Fruit fly (Drosophila melanogaster): ENCODE measurements around the gene CG3557.

Gene CG3557

DNA sequence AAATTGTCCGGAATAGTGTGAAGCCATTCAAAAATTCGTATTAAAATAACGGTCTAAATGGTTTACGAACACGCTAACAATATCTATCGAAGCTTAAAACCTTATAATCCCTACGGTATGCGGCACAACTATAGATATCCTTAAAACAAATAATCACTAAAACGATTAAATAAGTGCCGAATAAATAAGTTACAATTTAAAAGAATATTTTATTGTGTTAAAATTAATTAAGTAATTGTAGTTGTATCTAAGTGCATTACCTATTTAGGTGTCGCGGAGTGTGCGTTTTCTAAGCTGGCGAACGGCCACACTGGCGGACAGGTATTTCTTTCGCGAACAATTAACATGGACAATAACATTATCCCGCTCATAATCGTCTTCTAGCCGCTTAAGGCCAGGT lies 4.8 kb downstream of the CG3557 start, which contains the start of gene Eogt (continued):
- TF ChIP-seq Eip74EF (GFP tag; optimal IDR thresholded peaks at IDR 0.05) (peak in 1 of 2 experiments; percentile 72), CG9876 (GFP tag; optimal IDR thresholded peaks at IDR 0.05) (no peak), CG34376 (GFP tag; optimal IDR thresholded peaks at IDR 0.05) (peak; percentile 56), chn (GFP tag; optimal IDR thresholded peaks at IDR 0.05) (peak; percentile 86), TFAM (GFP tag; optimal IDR thresholded peaks at IDR 0.05) (peak; percentile 41), CG9215 (GFP tag; IDR thresholded peaks at IDR 0.05) (peak; percentile 91), Atf-2 (GFP tag; optimal IDR thresholded peaks at IDR 0.05) (peak; percentile 65), Dll (GFP tag; IDR thresholded peaks at IDR 0.05; ENCODE audit: partially characterized antibody) (no peak), wdn (GFP tag; IDR thresholded peaks at IDR 0.05) (peak; percentile 93), CG8359 (GFP tag; optimal IDR thresholded peaks at IDR 0.05; ENCODE audit: borderline replicate concordance) (no peak), CG3407 (GFP tag; optimal IDR thresholded peaks at IDR 0.05) (peak; percentile 86), MBD-R2 (GFP tag; IDR thresholded peaks at IDR 0.05) (peak; percentile 95), CG33557 (GFP tag; optimal IDR thresholded peaks at IDR 0.05) (peak; percentile 92), CG12942 (GFP tag; optimal IDR thresholded peaks at IDR 0.05) (peak; percentile 93), psq (GFP tag; optimal IDR thresholded peaks at IDR 0.05) (peak; percentile 77), caup (GFP tag; optimal IDR thresholded peaks at IDR 0.05; ENCODE audit: severe bottlenecking) (peak; percentile 83), CG4820 (GFP tag; optimal IDR thresholded peaks at IDR 0.05) (peak; percentile 91), Tbp (GFP tag; optimal IDR thresholded peaks at IDR 0.05) (no peak), vnd (GFP tag; IDR thresholded peaks at IDR 0.05; ENCODE audit: partially characterized antibody) (no peak), Fer2 (tag; optimal IDR thresholded peaks at IDR 0.05) (peak; percentile 85), CG11504 (tag; optimal IDR thresholded peaks at IDR 0.05) (peak; percentile 92), dysf (GFP tag; IDR thresholded peaks at IDR 0.05) (peak; percentile 98), hkb (optimal IDR thresholded peaks at IDR 0.05) (no peak), hkb (GFP tag; IDR thresholded peaks at IDR 0.05) (peak; percentile 96), Hmr (GFP tag; optimal IDR thresholded peaks at IDR 0.05) (peak; percentile 93), nau (GFP tag; optimal IDR thresholded peaks at IDR 0.05) (no peak), cwo (GFP tag; optimal IDR thresholded peaks at IDR 0.05) (peak; percentile 70), usp (GFP tag; optimal IDR thresholded peaks at IDR 0.05) (no peak), CG5245 (GFP tag; optimal IDR thresholded peaks at IDR 0.05) (peak; percentile 85), rib (GFP tag; IDR thresholded peaks at IDR 0.05) (peak; percentile 95), corto (GFP tag; optimal IDR thresholded peaks at IDR 0.05) (peak; percentile 33), CG11456 (GFP tag; IDR thresholded peaks at IDR 0.05) (peak; percentile 96), Camta (GFP tag; optimal IDR thresholded peaks at IDR 0.05) (peak; percentile 69), inv (GFP tag; IDR thresholded peaks at IDR 0.05; ENCODE audit: partially characterized antibody) (no peak), org-1 (GFP tag; optimal IDR thresholded peaks at IDR 0.05) (peak; percentile 83), CG3847 (GFP tag; IDR thresholded peaks at IDR 0.05) (peak; percentile 95), az2 (GFP tag; optimal IDR thresholded peaks at IDR 0.05) (peak; percentile 94), HHEX (GFP tag; optimal IDR thresholded peaks at IDR 0.05) (peak; percentile 80), CG10274 (GFP tag; optimal IDR thresholded peaks at IDR 0.05) (peak; percentile 53), toy (GFP tag; IDR thresholded peaks at IDR 0.05) (peak; percentile 88), eyg (GFP tag; optimal IDR thresholded peaks at IDR 0.05) (no peak), hth (optimal IDR thresholded peaks at IDR 0.05) (no peak), CG8924 (tag; optimal IDR thresholded peaks at IDR 0.05) (peak; percentile 94), CG13287 (GFP tag; IDR thresholded peaks at IDR 0.05; ENCODE audit: partially characterized antibody) (peak; percentile 52; the same call in 1 of the 2 replicates), Myb (GFP tag; optimal IDR thresholded peaks at IDR 0.05) (peak; percentile 95), cg (GFP tag; optimal IDR thresholded peaks at IDR 0.05) (no peak), dmrt11E (tag; optimal IDR thresholded peaks at IDR 0.05) (peak; percentile 98), Usf (GFP tag; optimal IDR thresholded peaks at IDR 0.05) (peak; percentile 94), CG9797 (GFP tag; optimal IDR thresholded peaks at IDR 0.05) (peak; percentile 75), CG8388 (GFP tag; optimal IDR thresholded peaks at IDR 0.05) (peak; percentile 94), CG10321 (GFP tag; IDR thresholded peaks at IDR 0.05) (peak; percentile 80)

Measured in whole organism, embryonic.